Fruit fly (Drosophila melanogaster) whole organism, embryonic: ENCODE data around the gene CG32318.

Experiments used
- Adf1 ChIP-seq: fragments of 200-800 bp; sonication (Bioruptor generic); IDR thresholded peaks from 2 replicates; pipeline ENCODE4 v1.3.6; 2022; ENCODE audit warnings: missing biosample characterization, missing genetic modification characterization
- CG10366 ChIP-seq: fragments of 200-800 bp; sonication (Bioruptor generic); IDR thresholded peaks from 2 replicates; pipeline ENCODE4 v1.3.6; 2022; ENCODE audit warnings: missing biosample characterization, missing genetic modification characterization
- CG10565 ChIP-seq: fragments of 200-800 bp; sonication (Bioruptor generic); optimal IDR thresholded peaks from 3 replicates; lab custom pipeline; 2016; ENCODE audit warnings: missing biosample characterization, mild to moderate bottlenecking, missing genetic modification characterization
- CG11504 ChIP-seq: fragments of 200-800 bp; sonication (Bioruptor generic); optimal IDR thresholded peaks from 3 replicates; lab custom pipeline; 2019; ENCODE audit warnings: missing biosample characterization, mild to moderate bottlenecking, missing genetic modification characterization, moderate library complexity
- CG12391 ChIP-seq: fragments of 200-800 bp; sonication (Bioruptor generic); optimal IDR thresholded peaks from 3 replicates; lab custom pipeline; 2018; ENCODE audit warnings: missing biosample characterization, mild to moderate bottlenecking, missing genetic modification characterization, moderate library complexity
- CG13894 ChIP-seq: fragments of 200-800 bp; sonication (Bioruptor generic); optimal IDR thresholded peaks from 3 replicates; lab custom pipeline; 2018; ENCODE audit warnings: missing biosample characterization, mild to moderate bottlenecking, missing genetic modification characterization, moderate library complexity
- CG17802 ChIP-seq: fragments of 200-800 bp; sonication (Bioruptor generic); optimal IDR thresholded peaks from 2 replicates; lab custom pipeline; 2018; ENCODE audit warnings: missing biosample characterization, mild to moderate bottlenecking, missing genetic modification characterization, moderate library complexity
- CG18011 ChIP-seq: fragments of 200-800 bp; sonication (Bioruptor generic); optimal IDR thresholded peaks from 2 replicates; lab custom pipeline; 2017; ENCODE audit warnings: missing biosample characterization, missing genetic modification characterization, mild to moderate bottlenecking, moderate library complexity, missing genotype
- CG2678 ChIP-seq: fragments of 200-800 bp; sonication (Bioruptor generic); optimal IDR thresholded peaks from 3 replicates; lab custom pipeline; 2019; ENCODE audit warnings: missing biosample characterization, mild to moderate bottlenecking, missing genetic modification characterization, moderate library complexity
- CG31441 ChIP-seq: fragments of 200-800 bp; sonication (Bioruptor generic); IDR thresholded peaks from 2 replicates; pipeline ENCODE4 v1.3.6; 2022; ENCODE audit warnings: missing biosample characterization, missing genetic modification characterization
- CG32532 ChIP-seq: fragments of 200-800 bp; sonication (Bioruptor generic); IDR thresholded peaks from 2 replicates; pipeline ENCODE4 v1.3.6; 2022; ENCODE audit warnings: missing biosample characterization, missing genetic modification characterization
- CG3726 ChIP-seq: fragments of 200-800 bp; sonication (Bioruptor generic); IDR thresholded peaks from 3 replicates; pipeline ENCODE4, ENCODE4 v1.3.6; 2022; ENCODE audit warnings: missing biosample characterization, missing genetic modification characterization
- CG3847 ChIP-seq: fragments of 200-800 bp; sonication (Bioruptor generic); IDR thresholded peaks from 2 replicates; pipeline ENCODE4 v1.3.6; 2022; ENCODE audit warnings: missing biosample characterization, missing genetic modification characterization
- CG3995 ChIP-seq: fragments of 200-800 bp; sonication (Bioruptor generic); optimal IDR thresholded peaks from 3 replicates; lab custom pipeline; 2016; ENCODE audit warnings: missing biosample characterization, missing genetic modification characterization
- CG4820 ChIP-seq: fragments of 200-800 bp; sonication (Bioruptor generic); optimal IDR thresholded peaks from 3 replicates; lab custom pipeline; 2016; ENCODE audit warnings: missing biosample characterization, missing genetic modification characterization
- CG6272 ChIP-seq: fragments of 200-800 bp; sonication (Bioruptor generic); IDR thresholded peaks from 2 replicates; pipeline ENCODE4 v1.3.6; 2022; ENCODE audit warnings: missing biosample characterization, missing genetic modification characterization
- CG7928 ChIP-seq: fragments of 200-800 bp; sonication (Bioruptor generic); optimal IDR thresholded peaks from 2 replicates; lab custom pipeline; 2017; ENCODE audit warnings: missing biosample characterization, mild to moderate bottlenecking, missing genetic modification characterization
- Chrac-16 ChIP-seq: fragments of 200-800 bp; sonication (Bioruptor generic); optimal IDR thresholded peaks from 3 replicates; lab custom pipeline; 2016; ENCODE audit warnings: missing biosample characterization, missing genetic modification characterization
- Dip3 ChIP-seq: fragments of 200-800 bp; sonication (Bioruptor generic); optimal IDR thresholded peaks from 3 replicates; lab custom pipeline; 2016; ENCODE audit warnings: missing biosample characterization, missing genetic modification characterization
- Dll ChIP-seq: fragments of 200-800 bp; sonication (Bioruptor generic); IDR thresholded peaks from 4 replicates; pipeline ENCODE4 v1.3.6; 2022; ENCODE audit warnings: missing biosample characterization, missing genetic modification characterization; ENCODE audit not compliant: partially characterized antibody
- Dref ChIP-seq: fragments of 200-800 bp; sonication (Bioruptor generic); IDR thresholded peaks from 2 replicates; pipeline ENCODE4 v1.3.6; 2022; ENCODE audit warnings: missing biosample characterization, missing genetic modification characterization
- Gug ChIP-seq: fragments of 200-800 bp; sonication (Bioruptor generic); IDR thresholded peaks from 4 replicates; pipeline ENCODE4 v1.3.6; 2022; ENCODE audit warnings: missing biosample characterization, missing genetic modification characterization
- HLH4C ChIP-seq: fragments of 200-800 bp; sonication (Bioruptor generic); IDR thresholded peaks from 3 replicates; pipeline ENCODE4 v1.3.6; 2022; ENCODE audit warnings: missing biosample characterization, missing genetic modification characterization; ENCODE audit not compliant: partially characterized antibody
- Kr ChIP-seq: fragments of 200-800 bp; sonication (Bioruptor generic); optimal IDR thresholded peaks from 2 replicates; lab custom pipeline; 2017; ENCODE audit warnings: missing biosample characterization, mild to moderate bottlenecking, missing genetic modification characterization
- MESR4 ChIP-seq: fragments of 200-800 bp; sonication (Bioruptor generic); optimal IDR thresholded peaks from 2 replicates; lab custom pipeline; 2018; ENCODE audit warnings: missing biosample characterization, mild to moderate bottlenecking, missing genetic modification characterization, moderate library complexity
- NC2β ChIP-seq: fragments of 200-800 bp; sonication (Bioruptor generic); optimal IDR thresholded peaks from 2 replicates; lab custom pipeline; 2016; ENCODE audit warnings: missing biosample characterization, missing genetic modification characterization
- Optix ChIP-seq: fragments of 200-800 bp; sonication (Bioruptor generic); IDR thresholded peaks from 3 replicates; pipeline ENCODE4 v1.3.6; 2022; ENCODE audit warnings: missing biosample characterization, missing genetic modification characterization
- Trl ChIP-seq, 3 experiments: fragments of >200 bp in 2 of 3; fragments of 200-800 bp in 1 of 3; sonication (Bioruptor generic) in 1 of 3; optimal IDR thresholded peaks; 2 replicates in 1 of 3; 3 replicates in 2 of 3; lab custom pipeline; 2016 to 2017; ENCODE audit warnings: missing biosample characterization in 1 of 3, missing genetic modification characterization in 1 of 3
- Usf ChIP-seq: fragments of 200-800 bp; sonication (Bioruptor generic); optimal IDR thresholded peaks from 2 replicates; lab custom pipeline; 2017; ENCODE audit warnings: missing genotype, missing biosample characterization, missing genetic modification characterization
- Xrp1 ChIP-seq: fragments of 200-800 bp; sonication (Bioruptor generic); IDR thresholded peaks from 2 replicates; pipeline ENCODE4 v1.3.6; 2022; ENCODE audit warnings: missing biosample characterization, missing genetic modification characterization
- ap ChIP-seq: fragments of 200-800 bp; sonication (Bioruptor generic); IDR thresholded peaks from 2 replicates; pipeline ENCODE4 v1.3.6; 2022; ENCODE audit warnings: missing biosample characterization, missing genetic modification characterization
- btn ChIP-seq: fragments of 200-800 bp; sonication (Bioruptor generic); optimal IDR thresholded peaks from 2 replicates; lab custom pipeline; 2016; ENCODE audit warnings: missing biosample characterization, missing genetic modification characterization
- cas ChIP-seq: fragments of 200-800 bp; sonication (Bioruptor generic); IDR thresholded peaks from 2 replicates; pipeline ENCODE4 v1.3.6; 2022; ENCODE audit warnings: missing biosample characterization, missing genetic modification characterization
- dimm ChIP-seq: fragments of 200-800 bp; sonication (Bioruptor generic); IDR thresholded peaks from 2 replicates; pipeline ENCODE4 v1.3.6; 2022; ENCODE audit warnings: missing biosample characterization, missing genetic modification characterization
- disco-r ChIP-seq: fragments of 200-800 bp; sonication (Bioruptor generic); optimal IDR thresholded peaks from 2 replicates; lab custom pipeline; 2016; ENCODE audit warnings: missing biosample characterization, missing genetic modification characterization
- dmrt99B ChIP-seq: fragments of 200-800 bp; sonication (Bioruptor generic); optimal IDR thresholded peaks from 2 replicates; lab custom pipeline; 2018; ENCODE audit warnings: missing biosample characterization, mild to moderate bottlenecking, missing genetic modification characterization, moderate library complexity
- ftz-f1 ChIP-seq: fragments of 200-800 bp; sonication (Bioruptor generic); optimal IDR thresholded peaks from 2 replicates; lab custom pipeline; 2016; ENCODE audit warnings: missing biosample characterization, missing genetic modification characterization
- grn ChIP-seq: fragments of 200-800 bp; sonication (Bioruptor generic); optimal IDR thresholded peaks from 3 replicates; lab custom pipeline; 2017; ENCODE audit warnings: missing biosample characterization, missing genetic modification characterization
- hkb ChIP-seq, 2 experiments: fragments of 200-800 bp in 1 of 2; fragments of >200 bp in 1 of 2; sonication (Bioruptor generic) in 1 of 2; IDR thresholded peaks in 1 of 2; optimal IDR thresholded peaks in 1 of 2; 2 replicates each; pipeline versions ENCODE4 v1.3.6 to Lab custom; 2017 to 2022; ENCODE audit warnings: missing biosample characterization in 1 of 2, missing genetic modification characterization in 1 of 2
- mirr ChIP-seq: fragments of 200-800 bp; sonication (Bioruptor generic); optimal IDR thresholded peaks from 3 replicates; lab custom pipeline; 2018; ENCODE audit warnings: missing biosample characterization, mild to moderate bottlenecking, missing genetic modification characterization
- nau ChIP-seq: fragments of 200-800 bp; sonication (Bioruptor generic); optimal IDR thresholded peaks from 3 replicates; lab custom pipeline; 2017; ENCODE audit warnings: missing biosample characterization, mild to moderate bottlenecking, missing genetic modification characterization, missing genetic modification reagents
- nerfin-1 ChIP-seq: fragments of 200-800 bp; sonication (Bioruptor generic); optimal IDR thresholded peaks from 3 replicates; lab custom pipeline; 2019; ENCODE audit warnings: missing biosample characterization, mild to moderate bottlenecking, missing genetic modification characterization, moderate library complexity
- onecut ChIP-seq: fragments of 200-800 bp; sonication (Bioruptor generic); IDR thresholded peaks from 2 replicates; pipeline ENCODE4 v1.3.6; 2022; ENCODE audit warnings: missing biosample characterization, missing genetic modification characterization
- otp ChIP-seq: fragments of 200-800 bp; sonication (Bioruptor generic); IDR thresholded peaks from 3 replicates; pipeline ENCODE4, ENCODE4 v1.3.6; 2022; ENCODE audit warnings: missing biosample characterization, missing genetic modification characterization
- pfk ChIP-seq: fragments of 200-800 bp; sonication (Bioruptor generic); optimal IDR thresholded peaks from 2 replicates; lab custom pipeline; 2018; ENCODE audit warnings: missing biosample characterization, mild to moderate bottlenecking, missing genetic modification characterization, moderate library complexity
- pum ChIP-seq: fragments of 200-800 bp; sonication (Bioruptor generic); optimal IDR thresholded peaks from 2 replicates; lab custom pipeline; 2016; ENCODE audit warnings: missing biosample characterization, missing genetic modification characterization
- sens-2 ChIP-seq: fragments of 200-800 bp; sonication (Bioruptor generic); IDR thresholded peaks from 2 replicates; pipeline ENCODE4 v1.3.6; 2022; ENCODE audit warnings: missing biosample characterization, missing genetic modification characterization
- sim ChIP-seq: fragments of 200-800 bp; sonication (Bioruptor generic); IDR thresholded peaks from 2 replicates; pipeline ENCODE4 v1.3.6; 2022; ENCODE audit warnings: missing biosample characterization, missing genetic modification characterization
- toy ChIP-seq: fragments of 200-800 bp; sonication (Bioruptor generic); IDR thresholded peaks from 2 replicates; pipeline ENCODE4 v1.3.6; 2022; ENCODE audit warnings: missing biosample characterization, missing genetic modification characterization

The CG32318 gene

DNA sequence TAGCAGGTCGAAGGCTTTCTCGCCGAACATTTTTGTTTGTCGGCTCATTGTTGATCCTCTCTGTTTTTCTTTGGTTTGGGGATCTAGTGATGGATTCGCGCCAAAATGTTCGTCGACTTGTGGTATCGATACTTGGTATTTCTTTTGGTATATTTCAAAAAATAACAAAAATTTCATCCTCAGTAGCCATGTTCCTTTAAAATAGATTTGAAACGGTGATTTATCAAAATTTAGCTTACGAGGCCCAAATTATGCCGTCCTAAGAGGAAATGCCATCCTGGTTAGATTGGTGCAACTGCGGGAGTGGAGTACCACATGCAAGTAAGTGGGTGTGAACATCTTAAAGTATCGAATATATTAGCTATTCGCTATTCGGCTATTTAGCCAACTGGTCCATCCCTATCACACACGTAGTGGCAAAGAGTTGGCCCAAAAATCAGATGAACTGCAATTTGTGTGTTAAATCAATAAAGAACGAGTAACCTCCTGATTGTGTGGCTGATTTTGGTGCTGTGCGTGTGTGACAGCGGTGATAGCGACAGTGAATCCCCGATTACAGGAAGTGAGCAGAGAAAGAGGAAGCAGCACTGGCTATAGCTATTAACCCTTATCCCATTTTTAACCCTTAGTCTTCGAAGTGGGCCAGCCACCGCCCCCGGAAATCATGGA, 1.0 kb upstream of the CG32318 start, which contains the start of the genes Psf1 and Sac1 (continued):
- TF ChIP-seq CG31441 = no peak; the same call in 1 of the 2 replicates
- 0 out of 2 replicates have a peak, but pooled peaks have one; percentile 32 for TF ChIP-seq cas (GFP tag; lab: Robert Waterston, UW)
- TF ChIP-seq CG3995 (GFP tag; lab: Kevin White, UChicago) = peak; percentile 88
- no peak for TF ChIP-seq ftz-f1 (GFP tag; lab: Kevin White, UChicago)
- TF ChIP-seq CG3847 (GFP tag; lab: Robert Waterston, UW) = peak; percentile 55
- TF ChIP-seq CG6272 (GFP tag; lab: Robert Waterston, UW) = peak; percentile 49; the same call in 1 of the 2 replicates
- TF ChIP-seq pum (GFP tag; lab: Kevin White, UChicago) = peak; percentile 58
- no peak for TF ChIP-seq grn (GFP tag; lab: Kevin White, UChicago)
- no peak for TF ChIP-seq toy (GFP tag; lab: Robert Waterston, UW)
- peak; percentile 44; the same call in 1 of the 2 replicates for TF ChIP-seq CG10366 (GFP tag; lab: Robert Waterston, UW)
- no peak for TF ChIP-seq btn
- TF ChIP-seq Dip3 (GFP tag; lab: Kevin White, UChicago) = peak; percentile 46
- no peak for TF ChIP-seq Trl (optimal IDR thresholded peaks at IDR 0.05; lab: Kevin White, UChicago)
- peak; percentile 18 for TF ChIP-seq Trl (GFP tag; optimal IDR thresholded peaks at IDR 0.05; lab: Kevin White, UChicago)
- TF ChIP-seq nerfin-1 (tag; lab: Kevin White, UChicago) = peak; percentile 50
- TF ChIP-seq nau (GFP tag; lab: Kevin White, UChicago) = no peak
- TF ChIP-seq otp (GFP tag; lab: Robert Waterston, UW) = no peak
- no peak for TF ChIP-seq ap
- TF ChIP-seq CG10565 = no peak
- peak; percentile 64 for TF ChIP-seq CG12391 (tag; lab: Kevin White, UChicago)
- peak; percentile 90 for TF ChIP-seq MESR4
- no peak for TF ChIP-seq mirr
- no peak for TF ChIP-seq sim
- TF ChIP-seq dmrt99B (tag; lab: Kevin White, UChicago) = no peak
- no peak for TF ChIP-seq dimm
- TF ChIP-seq CG18011 (GFP tag; lab: Kevin White, UChicago) = no peak
- TF ChIP-seq sens-2 (GFP tag; lab: Robert Waterston, UW) = no peak
- TF ChIP-seq Usf = no peak
- TF ChIP-seq hkb (optimal IDR thresholded peaks at IDR 0.05; lab: Kevin White, UChicago) = peak; percentile 30
- no peak for TF ChIP-seq hkb (GFP tag; IDR thresholded peaks at IDR 0.05; lab: Robert Waterston, UW)
- TF ChIP-seq HLH4C (GFP tag; lab: Robert Waterston, UW) = peak; percentile 72
- no peak for TF ChIP-seq CG11504 (tag; lab: Kevin White, UChicago)
- peak; percentile 59 for TF ChIP-seq CG32532 (GFP tag; lab: Robert Waterston, UW)
- peak; percentile 57 for TF ChIP-seq Dref (GFP tag; lab: Robert Waterston, UW)
- peak; percentile 51 for TF ChIP-seq Chrac-16 (GFP tag; lab: Kevin White, UChicago)
- TF ChIP-seq disco-r = no peak
- TF ChIP-seq Adf1 = no peak; the same call in 1 of the 2 replicates
- TF ChIP-seq Gug (GFP tag; lab: Robert Waterston, UW) = peak; percentile 29; the same call in 1 of the 4 replicates
- no peak for TF ChIP-seq CG3726 (GFP tag; lab: Robert Waterston, UW)
- TF ChIP-seq CG2678 (tag; lab: Kevin White, UChicago) = peak; percentile 48
- peak; percentile 74 for TF ChIP-seq CG17802 (tag; lab: Kevin White, UChicago)
- TF ChIP-seq Kr (GFP tag; lab: Kevin White, UChicago) = no peak
- TF ChIP-seq Optix (GFP tag; lab: Robert Waterston, UW) = 0 out of 3 replicates have a peak, but pooled peaks have one; percentile 11
- TF ChIP-seq onecut = peak; percentile 66
- TF ChIP-seq Xrp1 (GFP tag; lab: Robert Waterston, UW) = peak; percentile 45; the same call in 1 of the 2 replicates
- peak; percentile 36 for TF ChIP-seq CG4820 (GFP tag; lab: Kevin White, UChicago)
- peak; percentile 95 for TF ChIP-seq Dll (GFP tag; lab: Robert Waterston, UW)
- no peak for TF ChIP-seq pfk (GFP tag; lab: Kevin White, UChicago)
- peak; percentile 38 for TF ChIP-seq NC2β (GFP tag; lab: Kevin White, UChicago)
- TF ChIP-seq CG7928 (GFP tag; lab: Kevin White, UChicago) = peak; percentile 10
- no peak for TF ChIP-seq CG13894 (tag; lab: Kevin White, UChicago)
